Worm (Caenorhabditis elegans): Measurements from ENCODE around the gene T02B11.4.

DNA sequence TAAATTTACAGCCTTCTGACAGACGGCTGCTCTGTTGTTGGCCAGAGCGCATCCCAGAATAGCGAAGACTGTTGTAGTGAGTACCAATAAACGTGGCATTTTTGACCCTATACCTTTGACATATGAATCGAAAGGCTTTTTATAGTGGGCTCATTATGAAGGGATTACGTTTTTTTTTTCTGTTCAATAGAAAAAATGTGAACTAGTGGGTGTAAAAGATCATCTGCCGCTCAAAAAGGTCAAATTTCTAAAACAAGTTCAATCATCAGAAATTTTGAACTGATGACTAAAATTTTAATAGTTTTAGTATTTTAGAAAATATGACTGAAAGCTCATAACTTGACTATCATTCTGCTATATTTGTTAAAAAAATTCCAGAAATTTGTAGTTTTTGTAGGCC lies 16.0 kb downstream of the T02B11.4 start, which contains the start of gene K09C6.9:
- TF ChIP-seq aha-1 (tag): no peak
- no peak for TF ChIP-seq skn-1 (tag; optimal IDR thresholded peaks at IDR 0.05)
- no peak for TF ChIP-seq nhr-111 (GFP tag; optimal IDR thresholded peaks at IDR 0.05)
- no peak for TF ChIP-seq nhr-10 (tag; optimal IDR thresholded peaks at IDR 0.05)
- no peak for TF ChIP-seq unc-62 (GFP tag; optimal IDR thresholded peaks at IDR 0.05 in 1 of 2)
- no peak for TF ChIP-seq unc-62 (tag; optimal IDR thresholded peaks at IDR 0.05)
- no peak for TF ChIP-seq ceh-82 (tag; optimal IDR thresholded peaks at IDR 0.05)
- no peak for TF ChIP-seq lin-1 (GFP tag; IDR thresholded peaks at IDR 0.05)
- no peak for TF ChIP-seq dmd-6 (GFP tag; IDR thresholded peaks at IDR 0.05)

All from whole organism, L4 larva.